Worm (Caenorhabditis elegans): ENCODE data around the gene dcap-1.

The dcap-1 gene

DNA sequence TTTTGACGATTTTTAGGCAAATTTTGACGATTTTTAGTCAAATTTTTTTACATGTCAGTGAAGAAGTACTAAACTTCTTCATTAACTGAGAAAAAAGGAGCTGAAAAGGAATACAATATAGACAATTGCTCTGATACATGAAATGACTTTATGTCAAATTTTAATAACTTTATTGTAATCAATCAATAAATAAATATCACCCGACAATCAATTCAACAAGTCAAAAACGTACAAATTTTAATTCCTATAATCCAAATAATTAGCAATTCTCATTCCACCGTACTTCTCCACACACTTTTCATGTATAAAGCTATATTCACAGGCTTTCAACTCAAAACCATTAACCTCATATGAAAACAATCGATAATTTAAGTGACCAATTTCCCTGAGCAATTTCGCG, 16.1 kb downstream of the dcap-1 start:
- TF ChIP-seq F13C5.2 (tag; optimal IDR thresholded peaks at IDR 0.05) (no peak), pes-1 (GFP tag; IDR thresholded peaks at IDR 0.05) (no peak), flt-1 (GFP tag; IDR thresholded peaks at IDR 0.05) (no peak), ama-1 (optimal IDR thresholded peaks at IDR 0.05) (no peak), aly-1 (tag; optimal IDR thresholded peaks at IDR 0.05) (no peak), tbx-11 (GFP tag; IDR thresholded peaks at IDR 0.05) (no peak), hmbx-1 (tag; optimal IDR thresholded peaks at IDR 0.05) (no peak), hnd-1 (tag; optimal IDR thresholded peaks at IDR 0.05) (no peak), hmg-4 (GFP tag; optimal IDR thresholded peaks at IDR 0.05) (no peak)

DNA sequence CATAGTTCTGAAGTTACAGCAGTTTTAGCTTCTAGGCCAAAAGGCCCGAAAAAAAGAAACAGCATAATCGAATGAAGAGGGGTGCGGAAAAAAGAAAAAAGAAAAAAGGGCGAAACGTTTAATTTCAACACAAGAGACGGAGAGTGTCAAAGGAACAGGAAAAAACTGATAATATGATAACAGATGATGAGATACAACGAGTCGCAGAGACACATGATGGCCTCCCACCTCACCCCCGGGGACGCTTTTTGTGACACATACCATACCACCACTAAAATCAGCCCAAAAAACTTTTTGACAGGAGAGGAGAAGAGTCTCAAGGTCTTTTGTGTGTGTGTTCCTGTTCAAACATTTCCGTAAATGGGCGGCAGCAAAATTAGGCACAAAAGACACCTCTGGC, 19.5 kb downstream of the dcap-1 start:
- no peak for TF ChIP-seq tra-4 (tag; optimal IDR thresholded peaks at IDR 0.05)
- TF ChIP-seq hnd-1 (tag; optimal IDR thresholded peaks at IDR 0.05): no peak
- no peak for TF ChIP-seq ets-7 (tag; optimal IDR thresholded peaks at IDR 0.05)
- no peak for TF ChIP-seq F13C5.2 (tag; optimal IDR thresholded peaks at IDR 0.05)
- no peak for TF ChIP-seq hmg-4 (GFP tag; optimal IDR thresholded peaks at IDR 0.05)
- no peak for TF ChIP-seq aly-1 (tag; optimal IDR thresholded peaks at IDR 0.05)

DNA sequence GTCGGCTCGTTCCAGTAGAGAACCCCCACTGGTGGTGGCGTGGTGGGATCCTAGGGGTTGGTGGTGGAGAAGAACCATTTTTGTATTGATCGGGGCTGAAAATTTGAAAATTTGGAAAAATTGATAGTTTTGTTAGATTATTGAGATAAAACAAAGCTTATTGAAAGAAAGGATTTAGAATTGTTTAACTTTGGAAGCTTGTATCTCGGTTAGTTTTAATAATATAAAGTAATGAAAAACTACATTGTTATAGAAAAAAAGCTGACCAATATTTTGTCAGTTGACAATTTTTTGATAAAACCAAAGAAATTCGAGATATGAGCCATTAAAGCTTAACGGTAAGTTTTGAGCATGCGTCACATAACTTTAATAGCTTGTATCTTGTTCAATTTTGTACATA, 24.7 kb downstream of the dcap-1 start, which contains the start of gene abhd-14:
Gene abhd-14, minus strand, starts transcription at position 101 of the 400 bp plus-strand sequence.
- TF ChIP-seq ets-7 (tag; optimal IDR thresholded peaks at IDR 0.05): no peak
- TF ChIP-seq tbx-11 (GFP tag; IDR thresholded peaks at IDR 0.05): no peak

DNA sequence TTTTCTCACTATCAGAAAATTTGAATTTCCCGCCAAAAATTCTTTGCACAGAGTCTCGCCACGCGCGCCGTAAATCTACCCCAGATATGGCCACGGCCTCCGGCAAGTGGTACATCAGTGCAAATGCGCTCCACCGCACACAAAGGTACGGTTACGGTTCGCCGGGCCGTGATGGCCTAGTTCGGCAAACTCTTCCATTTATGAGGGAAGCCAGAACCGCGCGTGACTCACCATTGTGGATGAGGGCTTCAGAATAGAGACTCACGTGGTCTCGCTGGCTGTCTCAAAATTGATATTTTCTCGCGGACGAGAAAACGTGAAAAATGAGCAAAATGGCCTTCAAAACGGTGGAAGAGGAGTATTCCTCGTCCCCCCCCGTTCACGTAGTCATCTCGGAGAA, 34.8 kb downstream of the dcap-1 start:
- TF ChIP-seq F13C5.2 (tag; optimal IDR thresholded peaks at IDR 0.05) (no peak), B0310.2 (tag; optimal IDR thresholded peaks at IDR 0.05) (no peak), hmg-4 (GFP tag; optimal IDR thresholded peaks at IDR 0.05) (no peak), hnd-1 (tag; optimal IDR thresholded peaks at IDR 0.05) (no peak), aly-1 (tag; optimal IDR thresholded peaks at IDR 0.05) (peak; percentile 34), ama-1 (optimal IDR thresholded peaks at IDR 0.05) (no peak), hmbx-1 (tag; optimal IDR thresholded peaks at IDR 0.05) (no peak), ceh-36 (tag; optimal IDR thresholded peaks at IDR 0.05) (no peak), flt-1 (GFP tag; IDR thresholded peaks at IDR 0.05) (no peak), sea-1 (GFP tag; conservative IDR thresholded peaks at IDR 0.05) (no peak), scrt-1 (GFP tag; IDR thresholded peaks at IDR 0.05) (no peak), pes-1 (GFP tag; IDR thresholded peaks at IDR 0.05) (peak; percentile 7), ets-7 (tag; optimal IDR thresholded peaks at IDR 0.05) (no peak), ceh-13 (GFP tag; optimal IDR thresholded peaks at IDR 0.05) (no peak), tbx-11 (GFP tag; IDR thresholded peaks at IDR 0.05) (0 out of 2 replicates have a peak, but pooled peaks have one; percentile 29), tra-4 (tag; optimal IDR thresholded peaks at IDR 0.05) (no peak), tbx-37 (GFP tag; conservative IDR thresholded peaks at IDR 0.05) (no peak)

DNA sequence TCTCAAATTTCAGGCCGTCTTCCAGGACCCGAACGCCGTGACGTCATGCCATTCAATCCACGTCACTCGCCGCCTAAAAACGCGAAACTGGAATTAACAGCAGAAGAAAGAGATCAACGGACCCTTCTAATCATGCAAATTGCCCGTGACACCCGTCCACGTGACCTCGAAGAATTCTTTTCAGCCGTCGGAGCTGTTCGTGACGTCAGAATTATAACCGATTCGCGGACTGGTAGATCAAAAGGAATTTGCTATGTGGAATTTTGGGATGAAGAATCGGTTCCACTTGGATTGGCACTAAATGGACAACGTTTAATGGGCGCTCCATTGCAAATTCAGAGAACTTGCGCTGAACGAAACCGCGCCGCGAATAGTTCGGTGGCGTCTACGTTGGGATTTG, 39.2 kb downstream of the dcap-1 start:
- no peak for TF ChIP-seq B0310.2 (tag; optimal IDR thresholded peaks at IDR 0.05)
- TF ChIP-seq hmbx-1 (tag; optimal IDR thresholded peaks at IDR 0.05): no peak
- no peak for TF ChIP-seq aly-1 (tag; optimal IDR thresholded peaks at IDR 0.05)
- no peak for TF ChIP-seq ama-1 (optimal IDR thresholded peaks at IDR 0.05)
- no peak for TF ChIP-seq hnd-1 (tag; optimal IDR thresholded peaks at IDR 0.05)
- TF ChIP-seq sea-1 (GFP tag; conservative IDR thresholded peaks at IDR 0.05): no peak
- TF ChIP-seq ets-7 (tag; optimal IDR thresholded peaks at IDR 0.05): no peak
- no peak for TF ChIP-seq ceh-36 (tag; optimal IDR thresholded peaks at IDR 0.05)
- TF ChIP-seq scrt-1 (GFP tag; IDR thresholded peaks at IDR 0.05): no peak
- TF ChIP-seq pes-1 (GFP tag; IDR thresholded peaks at IDR 0.05): no peak
- no peak for TF ChIP-seq tbx-11 (GFP tag; IDR thresholded peaks at IDR 0.05)
- no peak for TF ChIP-seq hmg-4 (GFP tag; optimal IDR thresholded peaks at IDR 0.05)
- no peak for TF ChIP-seq F13C5.2 (tag; optimal IDR thresholded peaks at IDR 0.05)
- no peak for TF ChIP-seq flt-1 (GFP tag; IDR thresholded peaks at IDR 0.05)
- no peak for TF ChIP-seq tbx-37 (GFP tag; conservative IDR thresholded peaks at IDR 0.05)
- no peak for TF ChIP-seq ceh-13 (GFP tag; optimal IDR thresholded peaks at IDR 0.05)

DNA sequence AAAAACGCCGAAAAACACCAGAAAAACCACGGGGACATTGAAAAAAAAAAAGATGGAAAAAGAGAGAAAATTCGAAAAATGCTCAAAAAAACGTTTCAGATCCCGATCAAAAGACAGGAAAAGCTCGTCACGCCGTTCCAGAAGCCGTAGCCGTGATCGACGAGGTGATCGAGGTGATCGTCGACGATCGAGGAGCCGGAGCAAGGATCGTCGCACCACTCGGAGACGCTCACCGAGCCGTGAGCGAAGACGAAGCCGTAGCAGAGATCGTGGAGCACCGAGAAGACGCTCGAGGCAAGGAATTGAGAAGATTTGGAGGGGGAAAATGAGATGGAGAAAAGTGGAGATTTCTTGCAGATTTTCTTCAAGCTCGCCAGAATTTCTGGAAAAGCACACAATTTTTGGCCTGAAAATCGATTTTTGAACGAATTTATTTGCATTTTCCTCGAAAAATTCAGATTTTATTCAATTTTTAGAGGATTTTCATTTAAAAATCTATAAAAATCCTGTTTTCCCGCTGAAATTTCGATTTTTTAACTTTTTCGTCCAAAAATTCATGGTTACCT, 41.3 kb downstream of the dcap-1 start:
- TF ChIP-seq B0310.2 (tag; optimal IDR thresholded peaks at IDR 0.05) (no peak), pes-1 (GFP tag; IDR thresholded peaks at IDR 0.05) (no peak), scrt-1 (GFP tag; IDR thresholded peaks at IDR 0.05) (no peak), hmg-4 (GFP tag; optimal IDR thresholded peaks at IDR 0.05) (no peak), sea-1 (GFP tag; conservative IDR thresholded peaks at IDR 0.05) (no peak), tbx-37 (GFP tag; conservative IDR thresholded peaks at IDR 0.05) (no peak), flt-1 (GFP tag; IDR thresholded peaks at IDR 0.05) (no peak), ama-1 (optimal IDR thresholded peaks at IDR 0.05) (no peak), F13C5.2 (tag; optimal IDR thresholded peaks at IDR 0.05) (no peak), ceh-13 (GFP tag; optimal IDR thresholded peaks at IDR 0.05) (no peak), ceh-36 (tag; optimal IDR thresholded peaks at IDR 0.05) (no peak), tra-4 (tag; optimal IDR thresholded peaks at IDR 0.05) (no peak)

DNA sequence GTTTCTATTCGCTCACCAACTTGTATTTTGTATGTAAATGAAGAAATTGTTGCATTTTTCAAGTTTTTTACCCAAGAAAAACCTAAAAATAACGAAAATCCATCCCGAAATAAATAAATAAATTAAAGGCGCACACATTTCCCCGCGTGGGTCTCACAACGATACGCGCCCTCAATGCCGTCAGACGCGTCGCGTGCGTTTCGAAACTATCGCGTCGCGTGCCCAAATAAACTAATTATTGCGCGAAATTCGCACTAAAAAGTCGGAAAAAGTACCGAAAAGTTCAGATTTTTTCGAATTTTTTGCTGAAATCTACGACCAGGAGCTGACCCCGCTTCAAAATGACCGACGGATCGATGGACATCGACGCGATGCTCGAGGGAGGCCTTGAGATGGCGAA, 42.1 kb downstream of the dcap-1 start, which contains the start of gene rbm-39:
Gene rbm-39, plus strand, starts transcription at position 178 of the 400 bp plus-strand sequence.
- no peak for TF ChIP-seq tbx-37 (GFP tag; conservative IDR thresholded peaks at IDR 0.05)
- TF ChIP-seq pes-1 (GFP tag; IDR thresholded peaks at IDR 0.05): peak; percentile 52; the same call in 1 of the 2 replicates
- peak; percentile 51 for TF ChIP-seq F13C5.2 (tag; optimal IDR thresholded peaks at IDR 0.05)

DNA sequence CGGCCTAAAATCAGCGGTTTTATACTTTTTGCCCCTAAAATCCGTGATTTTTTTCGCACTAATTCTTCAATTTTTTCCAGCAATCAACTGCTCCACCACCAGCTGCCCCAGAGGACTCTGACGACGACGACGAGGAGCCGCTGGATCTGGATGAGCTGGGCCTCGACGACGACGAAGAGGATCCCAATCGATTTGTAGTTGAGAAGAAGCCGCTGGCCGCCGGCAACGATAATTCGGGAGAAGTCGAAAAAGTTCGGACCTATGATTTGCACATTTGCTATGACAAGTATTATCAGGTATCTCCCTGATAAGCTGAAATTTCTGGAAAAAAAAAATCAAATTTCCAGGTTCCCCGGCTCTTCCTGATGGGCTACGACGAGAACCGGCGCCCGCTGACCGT, 42.8 kb downstream of the dcap-1 start:
- TF ChIP-seq tbx-37 (GFP tag; conservative IDR thresholded peaks at IDR 0.05): no peak
- no peak for TF ChIP-seq ceh-13 (GFP tag; optimal IDR thresholded peaks at IDR 0.05)
- TF ChIP-seq hmg-4 (GFP tag; optimal IDR thresholded peaks at IDR 0.05): no peak
- no peak for TF ChIP-seq scrt-1 (GFP tag; IDR thresholded peaks at IDR 0.05)
- no peak for TF ChIP-seq sea-1 (GFP tag; conservative IDR thresholded peaks at IDR 0.05)
- TF ChIP-seq hnd-1 (tag; optimal IDR thresholded peaks at IDR 0.05): no peak
- no peak for TF ChIP-seq hmbx-1 (tag; optimal IDR thresholded peaks at IDR 0.05)
- no peak for TF ChIP-seq pes-1 (GFP tag; IDR thresholded peaks at IDR 0.05)
- no peak for TF ChIP-seq F13C5.2 (tag; optimal IDR thresholded peaks at IDR 0.05)

Measured in whole organism, early embryonic.